Fruit fly (Drosophila melanogaster): ENCODE data around the gene Argk1.

dm6 chr3L:9043648-9044047 lies 22.2 kb downstream of the Argk1 start:
- TF ChIP-seq dac (GFP tag; optimal IDR thresholded peaks at IDR 0.05) (no peak), CG6163 (GFP tag; IDR thresholded peaks at IDR 0.05) (no peak)

All from whole organism, prepupa.